Fruit fly (Drosophila melanogaster): Measurements from ENCODE around the gene CG13875.

Gene CG13875

DNA sequence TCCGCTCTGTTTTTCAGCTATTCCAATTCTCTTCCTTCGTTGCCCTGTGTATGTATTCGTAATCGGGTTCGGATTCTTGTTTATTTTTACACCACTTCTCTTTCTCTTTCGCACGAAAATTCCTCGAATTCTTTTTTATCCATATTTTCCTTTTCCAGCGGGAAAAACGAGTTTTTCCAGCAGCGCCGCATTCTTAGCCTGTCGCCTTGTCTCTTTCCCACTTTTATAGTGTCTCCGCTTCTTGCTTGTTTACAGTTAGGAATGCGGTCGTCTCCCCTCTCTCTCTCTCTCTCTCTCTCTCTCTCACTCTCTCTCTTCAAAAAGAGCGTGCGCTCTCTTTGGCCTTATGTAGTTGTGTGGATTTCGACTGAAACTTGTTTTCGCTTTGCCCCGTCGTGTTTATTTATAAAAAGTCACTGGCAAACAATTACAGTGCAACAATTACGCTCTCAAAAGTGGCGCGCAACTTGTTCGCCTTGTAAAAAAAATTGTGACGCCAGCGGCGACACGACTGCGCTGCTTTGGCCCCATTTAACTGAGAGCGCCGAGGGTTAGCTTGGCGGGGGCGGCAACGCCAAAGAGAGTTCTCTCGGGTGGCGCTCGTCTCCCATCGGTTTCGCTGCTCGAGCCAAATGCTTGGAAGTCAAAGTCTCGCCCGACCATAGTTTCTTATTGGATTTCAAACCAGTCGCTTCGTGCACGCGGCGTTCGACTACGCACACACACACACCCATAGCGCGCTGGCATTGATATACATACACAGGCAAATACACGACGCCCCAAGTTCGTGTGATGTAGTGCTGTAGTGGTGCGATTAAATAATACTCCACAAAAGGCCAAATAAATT, 48.3 kb upstream of the CG13875 start (continued):
- peak; percentile 20 for TF ChIP-seq CG11723 (GFP tag; optimal IDR thresholded peaks at IDR 0.05)
- TF ChIP-seq Asciz (GFP tag; optimal IDR thresholded peaks at IDR 0.05), result peak; percentile 13
- no peak for TF ChIP-seq Six4 (GFP tag; optimal IDR thresholded peaks at IDR 0.05)
- TF ChIP-seq CG15601 (tag; optimal IDR thresholded peaks at IDR 0.05), result peak; percentile 22
- TF ChIP-seq nmo (GFP tag; optimal IDR thresholded peaks at IDR 0.05), result peak; percentile 38
- TF ChIP-seq HHEX (GFP tag; optimal IDR thresholded peaks at IDR 0.05), result peak; percentile 61
- TF ChIP-seq CG11247 (GFP tag; IDR thresholded peaks at IDR 0.05), result no peak
- peak; percentile 29; the same call in 2 of the 3 replicates for TF ChIP-seq CG11695 (GFP tag; IDR thresholded peaks at IDR 0.05)
- no peak for TF ChIP-seq CG4854 (GFP tag; optimal IDR thresholded peaks at IDR 0.05)
- peak; percentile 36 for TF ChIP-seq CG11504 (tag; optimal IDR thresholded peaks at IDR 0.05)
- peak; percentile 48 for TF ChIP-seq CG4328 (GFP tag; optimal IDR thresholded peaks at IDR 0.05)
- TF ChIP-seq psq (GFP tag; optimal IDR thresholded peaks at IDR 0.05), result peak; percentile 99
- peak in 1 of 2 experiments; percentile 93 for TF ChIP-seq Pdp1 (GFP tag; optimal IDR thresholded peaks at IDR 0.05)
- TF ChIP-seq CG16815 (GFP tag; optimal IDR thresholded peaks at IDR 0.05), result no peak
- TF ChIP-seq CG6254 (GFP tag; optimal IDR thresholded peaks at IDR 0.05), result peak; percentile 67
- peak; percentile 28 for TF ChIP-seq ems (GFP tag; optimal IDR thresholded peaks at IDR 0.05)
- TF ChIP-seq MBD-R2 (GFP tag; IDR thresholded peaks at IDR 0.05), result peak; percentile 19; the same call in 1 of the 2 replicates
- no peak for TF ChIP-seq D19B (GFP tag; optimal IDR thresholded peaks at IDR 0.05)
- peak; percentile 99 for TF ChIP-seq Deaf1 (tag; optimal IDR thresholded peaks at IDR 0.05)
- peak; percentile 85 for TF ChIP-seq CG34376 (GFP tag; optimal IDR thresholded peaks at IDR 0.05)
- peak; percentile 20 for TF ChIP-seq CG17912 (GFP tag; optimal IDR thresholded peaks at IDR 0.05)
- TF ChIP-seq dmrt99B (tag; optimal IDR thresholded peaks at IDR 0.05), result peak; percentile 38
- TF ChIP-seq caup (GFP tag; optimal IDR thresholded peaks at IDR 0.05; ENCODE audit: severe bottlenecking), result peak; percentile 52
- TF ChIP-seq CG17568 (GFP tag; optimal IDR thresholded peaks at IDR 0.05), result peak; percentile 82
- peak; percentile 11; the same call in 1 of the 2 replicates for TF ChIP-seq CG14014 (GFP tag; IDR thresholded peaks at IDR 0.05)
- peak; percentile 31 for TF ChIP-seq tap (tag; optimal IDR thresholded peaks at IDR 0.05)
- peak; percentile 28; the same call in 1 of the 2 replicates for TF ChIP-seq sna (GFP tag; IDR thresholded peaks at IDR 0.05; ENCODE audit: partially characterized antibody)
- peak; percentile 7 for TF ChIP-seq CG18764 (GFP tag; optimal IDR thresholded peaks at IDR 0.05)
- TF ChIP-seq NC2β (GFP tag; optimal IDR thresholded peaks at IDR 0.05), result peak; percentile 22
- TF ChIP-seq Adf1 (GFP tag; IDR thresholded peaks at IDR 0.05), result peak; percentile 98
- peak; percentile 34; the same call in 1 of the 2 replicates for TF ChIP-seq amos (GFP tag; IDR thresholded peaks at IDR 0.05; ENCODE audit: partially characterized antibody)
- TF ChIP-seq so (GFP tag; IDR thresholded peaks at IDR 0.05), result peak; percentile 75; the same call in 1 of the 3 replicates
- no peak for TF ChIP-seq Dfd (GFP tag; optimal IDR thresholded peaks at IDR 0.05)
- peak; percentile 56 for TF ChIP-seq wek (GFP tag; optimal IDR thresholded peaks at IDR 0.05)
- TF ChIP-seq br (optimal IDR thresholded peaks at IDR 0.05), result no peak
- TF ChIP-seq Dp (GFP tag; optimal IDR thresholded peaks at IDR 0.05), result peak; percentile 23
- peak; percentile 63; the same call in 1 of the 2 replicates for TF ChIP-seq seq (GFP tag; IDR thresholded peaks at IDR 0.05)
- peak; percentile 6 for TF ChIP-seq CG1233 (GFP tag; optimal IDR thresholded peaks at IDR 0.05)
- TF ChIP-seq CHES-1-like (GFP tag; optimal IDR thresholded peaks at IDR 0.05), result peak; percentile 36
- no peak for TF ChIP-seq Dip2 (GFP tag; IDR thresholded peaks at IDR 0.05)
- peak; percentile 54 for TF ChIP-seq exex (tag; optimal IDR thresholded peaks at IDR 0.05)
- TF ChIP-seq ham (GFP tag; IDR thresholded peaks at IDR 0.05), result no peak
- TF ChIP-seq CG18599 (GFP tag; optimal IDR thresholded peaks at IDR 0.05), result peak; percentile 73
- peak; percentile 97 to 100 for TF ChIP-seq Trl (optimal IDR thresholded peaks at IDR 0.05)
- peak; percentile 83 for TF ChIP-seq Trl (GFP tag; optimal IDR thresholded peaks at IDR 0.05)
- TF ChIP-seq CG1529 (GFP tag; optimal IDR thresholded peaks at IDR 0.05), result peak; percentile 39
- 0 out of 2 replicates have a peak, but pooled peaks have one; percentile 34 for TF ChIP-seq CG4360 (GFP tag; IDR thresholded peaks at IDR 0.05)
- no peak; the same call in 2 of the 3 replicates for TF ChIP-seq Dbx (GFP tag; IDR thresholded peaks at IDR 0.05)

Data from whole organism, embryonic.